Worm (Caenorhabditis elegans) whole organism, midembryonic: Measurements from ENCODE around the gene R02F2.7.

Source experiments
- T22C8.4 ChIP-seq: fragments of 200-800 bp; sonication (Bioruptor generic); IDR thresholded peaks from 2 replicates; pipeline ENCODE4 v1.3.6; 2022; ENCODE audit warnings: missing genetic modification characterization, missing compliant biosample characterization
- cog-1 ChIP-seq: sonication (generic microtip); optimal IDR thresholded peaks from 2 replicates; lab custom pipeline; 2016; ENCODE audit warnings: missing genetic modification characterization, missing compliant biosample characterization
- klf-2 ChIP-seq: fragments of 200-800 bp; sonication (Bioruptor generic); conservative IDR thresholded peaks from 2 replicates; pipeline ENCODE4 v1.3.6; 2022; ENCODE audit warnings: missing genetic modification reagents, missing genetic modification characterization, missing compliant biosample characterization
- med-1 ChIP-seq: sonication (generic microtip); optimal IDR thresholded peaks from 2 replicates; lab custom pipeline; 2017; ENCODE audit warnings: missing genetic modification characterization, mild to moderate bottlenecking, missing compliant biosample characterization, antibody characterized with exemption, missing genetic modification reagents; ENCODE audit not compliant: insufficient read depth
- tab-1 ChIP-seq: fragments of 200-800 bp; sonication (Bioruptor generic); IDR thresholded peaks from 2 replicates; pipeline ENCODE4 v1.3.6; 2022; ENCODE audit warnings: missing genetic modification characterization, missing compliant biosample characterization
- ztf-23 ChIP-seq: fragments of 200-800 bp; sonication (Bioruptor generic); IDR thresholded peaks from 2 replicates; pipeline ENCODE4 v1.3.6; 2022; ENCODE audit warnings: missing genetic modification reagents, missing genetic modification characterization, missing compliant biosample characterization

- TF ChIP-seq med-1 (GFP tag; lab: Kevin White, UChicago) (no peak), T22C8.4 (no peak), ztf-23 (GFP tag; lab: Robert Waterston, UW) (no peak), klf-2 (no peak), tab-1 (GFP tag; lab: Robert Waterston, UW) (no peak), cog-1 (tag; lab: Kevin White, UChicago) (no peak)
Observed at ce11 chrIII:5487087-5487603, 3.6 kb upstream of the R02F2.7 start, which contains the start of gene osg-1.
